ENCODE assay signal across 4 fruit fly cellular contexts in the genomic region with DNA sequence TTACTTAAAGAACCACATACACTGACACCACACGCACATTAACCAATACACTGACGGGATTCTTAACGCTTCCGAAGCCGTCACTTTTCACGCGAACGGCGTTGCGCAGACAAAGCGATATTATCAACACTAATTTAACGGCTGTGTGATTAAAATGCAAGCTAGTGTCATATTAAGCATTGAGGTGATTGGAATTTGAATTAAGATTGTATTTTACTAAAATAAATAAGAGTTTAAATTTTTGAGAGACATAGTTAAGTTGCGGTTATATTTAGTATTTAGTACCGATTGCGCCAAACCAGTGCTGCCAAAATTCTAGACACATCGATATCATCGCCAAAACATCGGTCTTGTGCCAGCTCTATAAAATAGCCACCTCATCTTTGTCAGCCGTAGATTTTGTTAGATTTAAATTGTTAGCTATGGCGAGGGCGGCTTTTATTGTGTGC.
TF ChIP-seq lines count a peak whose summit lies in the region.

Gene Ythdf, minus strand, starts transcription at position 222 of the 449 bp plus-strand sequence.
Gene bai, plus strand, starts transcription at position 347 of the 449 bp plus-strand sequence.

TF ChIP-seq in whole organism, adult, 20 proteins besides CTCF, POLR2A, EP300 and RAD21 (continued from another document):
- TF ChIP-seq tj (GFP tag; optimal IDR thresholded peaks at IDR 0.05; lab: Kevin White, UChicago), result no peak
- no peak for TF ChIP-seq CG5204 (GFP tag; optimal IDR thresholded peaks at IDR 0.05; lab: Kevin White, UChicago)
- TF ChIP-seq CG11617 (GFP tag; optimal IDR thresholded peaks at IDR 0.05; lab: Kevin White, UChicago), result peak; percentile 46

TF ChIP-seq in whole organism, embryonic, 481 proteins besides CTCF, POLR2A, EP300 and RAD21 (continued from another document and continues in another):
- no peak for TF ChIP-seq al (GFP tag; IDR thresholded peaks at IDR 0.05; lab: Robert Waterston, UW)
- TF ChIP-seq CG12155 (GFP tag; optimal IDR thresholded peaks at IDR 0.05; lab: Kevin White, UChicago), result peak; percentile 63
- no peak for TF ChIP-seq CG10274 (GFP tag; optimal IDR thresholded peaks at IDR 0.05; lab: Kevin White, UChicago)
- peak; percentile 28 for TF ChIP-seq dm (GFP tag; optimal IDR thresholded peaks at IDR 0.05; lab: Kevin White, UChicago)
- no peak for TF ChIP-seq CG4282 (GFP tag; optimal IDR thresholded peaks at IDR 0.05; lab: Kevin White, UChicago)
- no peak for TF ChIP-seq MTF-1 (GFP tag; optimal IDR thresholded peaks at IDR 0.05; lab: Kevin White, UChicago; ENCODE audit: borderline replicate concordance)
- TF ChIP-seq CG15011 (GFP tag; optimal IDR thresholded peaks at IDR 0.05; lab: Kevin White, UChicago), result no peak
- TF ChIP-seq Rx (GFP tag; IDR thresholded peaks at IDR 0.05; lab: Robert Waterston, UW), result no peak
- peak; percentile 81 for TF ChIP-seq nmo (GFP tag; optimal IDR thresholded peaks at IDR 0.05; lab: Kevin White, UChicago)
- no peak for TF ChIP-seq Nf-YB (GFP tag; optimal IDR thresholded peaks at IDR 0.05; lab: Kevin White, UChicago)
- TF ChIP-seq pzg (GFP tag; optimal IDR thresholded peaks at IDR 0.05; lab: Kevin White, UChicago), result peak; percentile 84
- no peak for TF ChIP-seq odd (GFP tag; optimal IDR thresholded peaks at IDR 0.05; lab: Kevin White, UChicago)
- no peak for TF ChIP-seq sr (GFP tag; IDR thresholded peaks at IDR 0.05; lab: Robert Waterston, UW)
- no peak for TF ChIP-seq p53 (GFP tag; optimal IDR thresholded peaks at IDR 0.05; lab: Kevin White, UChicago)
- no peak for TF ChIP-seq CG17912 (GFP tag; optimal IDR thresholded peaks at IDR 0.05; lab: Kevin White, UChicago)
- no peak for TF ChIP-seq ttk (GFP tag; IDR thresholded peaks at IDR 0.05; lab: Robert Waterston, UW)
- TF ChIP-seq bowl (GFP tag; IDR thresholded peaks at IDR 0.05; lab: Robert Waterston, UW), result no peak
- TF ChIP-seq eyg (GFP tag; optimal IDR thresholded peaks at IDR 0.05; lab: Kevin White, UChicago), result no peak
- no peak for TF ChIP-seq trh (GFP tag; optimal IDR thresholded peaks at IDR 0.05; lab: Kevin White, UChicago)
- peak; percentile 54 for TF ChIP-seq stwl (tag; optimal IDR thresholded peaks at IDR 0.05; lab: Kevin White, UChicago)
- peak; percentile 85 for TF ChIP-seq CG2116 (GFP tag; optimal IDR thresholded peaks at IDR 0.05; lab: Kevin White, UChicago)
- TF ChIP-seq Atf6 (GFP tag; IDR thresholded peaks at IDR 0.05; lab: Robert Waterston, UW), result no peak
- TF ChIP-seq sqz (GFP tag; optimal IDR thresholded peaks at IDR 0.05; lab: Kevin White, UChicago), result no peak
- TF ChIP-seq CG3847 (GFP tag; IDR thresholded peaks at IDR 0.05; lab: Robert Waterston, UW), result peak; percentile 50; the same call in 1 of the 2 replicates
- peak; percentile 4 for TF ChIP-seq CG4854 (GFP tag; optimal IDR thresholded peaks at IDR 0.05; lab: Kevin White, UChicago)
- TF ChIP-seq wek (GFP tag; optimal IDR thresholded peaks at IDR 0.05; lab: Kevin White, UChicago), result no peak
- TF ChIP-seq CG12769 (tag; optimal IDR thresholded peaks at IDR 0.05; lab: Kevin White, UChicago), result no peak
- TF ChIP-seq Rfx (GFP tag; IDR thresholded peaks at IDR 0.05; lab: Robert Waterston, UW), result peak; percentile 55
- TF ChIP-seq nerfin-1 (tag; optimal IDR thresholded peaks at IDR 0.05; lab: Kevin White, UChicago), result no peak
- no peak for TF ChIP-seq CG1832 (GFP tag; optimal IDR thresholded peaks at IDR 0.05; lab: Kevin White, UChicago)
- TF ChIP-seq stc (GFP tag; IDR thresholded peaks at IDR 0.05; lab: Robert Waterston, UW), result no peak
- peak; percentile 67 for TF ChIP-seq lilli (GFP tag; optimal IDR thresholded peaks at IDR 0.05; lab: Kevin White, UChicago)
- no peak for TF ChIP-seq CG14667 (GFP tag; IDR thresholded peaks at IDR 0.05; lab: Robert Waterston, UW)
- no peak; the same call in 1 of the 2 replicates for TF ChIP-seq lmd (GFP tag; IDR thresholded peaks at IDR 0.05; lab: Robert Waterston, UW)
- no peak for TF ChIP-seq CG2712 (tag; optimal IDR thresholded peaks at IDR 0.05; lab: Kevin White, UChicago)
- no peak for TF ChIP-seq corto (GFP tag; optimal IDR thresholded peaks at IDR 0.05; lab: Kevin White, UChicago)
- TF ChIP-seq CG12236 (GFP tag; optimal IDR thresholded peaks at IDR 0.05; lab: Kevin White, UChicago), result no peak
- TF ChIP-seq zen (tag; optimal IDR thresholded peaks at IDR 0.05; lab: Kevin White, UChicago), result peak; percentile 48
- no peak for TF ChIP-seq aop (GFP tag; IDR thresholded peaks at IDR 0.05; lab: Robert Waterston, UW)
- TF ChIP-seq CG14710 (tag; optimal IDR thresholded peaks at IDR 0.05; lab: Kevin White, UChicago), result peak; percentile 81
- TF ChIP-seq Ets65A (GFP tag; lab: Kevin White, UChicago), result peak; percentile 93
- TF ChIP-seq vnd (GFP tag; IDR thresholded peaks at IDR 0.05; lab: Robert Waterston, UW; ENCODE audit: partially characterized antibody), result peak; percentile 83
- no peak for TF ChIP-seq toy (GFP tag; IDR thresholded peaks at IDR 0.05; lab: Robert Waterston, UW)

TF ChIP-seq in whole organism, prepupa, 60 proteins besides CTCF, POLR2A, EP300 and RAD21 (continued from another document):
- TF ChIP-seq CG3032 (tag; optimal IDR thresholded peaks at IDR 0.05; lab: Kevin White, UChicago), result no peak
- TF ChIP-seq CG4318 (GFP tag; optimal IDR thresholded peaks at IDR 0.05; lab: Kevin White, UChicago), result no peak
- TF ChIP-seq CG10631 (GFP tag; optimal IDR thresholded peaks at IDR 0.05; lab: Kevin White, UChicago), result no peak
- TF ChIP-seq net (GFP tag; optimal IDR thresholded peaks at IDR 0.05; lab: Kevin White, UChicago), result no peak
- no peak for TF ChIP-seq CG34406 (GFP tag; optimal IDR thresholded peaks at IDR 0.05; lab: Kevin White, UChicago)
- TF ChIP-seq Smox (GFP tag; optimal IDR thresholded peaks at IDR 0.05; lab: Kevin White, UChicago), result no peak
- TF ChIP-seq CG31627 (GFP tag; optimal IDR thresholded peaks at IDR 0.05; lab: Kevin White, UChicago), result peak; percentile 42
- peak; percentile 44 for TF ChIP-seq lz (GFP tag; optimal IDR thresholded peaks at IDR 0.05; lab: Kevin White, UChicago)

TF ChIP-seq in whole organism, wandering third instar larva, 38 proteins besides CTCF, POLR2A, EP300 and RAD21 (continued from another document):
- TF ChIP-seq N (GFP tag; optimal IDR thresholded peaks at IDR 0.05; lab: Kevin White, UChicago), result no peak
- TF ChIP-seq CrebA (GFP tag; optimal IDR thresholded peaks at IDR 0.05; lab: Kevin White, UChicago; ENCODE audit: borderline replicate concordance), result no peak
- TF ChIP-seq CG9705 (GFP tag; optimal IDR thresholded peaks at IDR 0.05; lab: Kevin White, UChicago), result no peak
- TF ChIP-seq Hnf4 (GFP tag; optimal IDR thresholded peaks at IDR 0.05; lab: Kevin White, UChicago), result no peak
- TF ChIP-seq fru (GFP tag; optimal IDR thresholded peaks at IDR 0.05; lab: Kevin White, UChicago), result no peak
